Worm (Caenorhabditis elegans): ENCODE data around the gene plk-1.
A peak's percentile ranks its signal among the peaks of the same experiment; 100 is the strongest.

Gene plk-1

ce11 chrIII:8088235-8088634, 12.9 kb upstream of the plk-1 start, which contains the start of gene vms-1:
Gene vms-1 (plus strand): TSS chrIII:8088535.
- TF ChIP-seq nhr-23 (tag; optimal IDR thresholded peaks at IDR 0.05) (no peak), dmd-4 (tag; optimal IDR thresholded peaks at IDR 0.05) (no peak), nhr-11 (tag; optimal IDR thresholded peaks at IDR 0.05) (no peak), nhr-77 (tag; optimal IDR thresholded peaks at IDR 0.05) (no peak), nhr-21 (tag; optimal IDR thresholded peaks at IDR 0.05) (no peak), ceh-16 (tag; optimal IDR thresholded peaks at IDR 0.05) (no peak), elt-1 (tag; optimal IDR thresholded peaks at IDR 0.05) (no peak), nhr-10 (tag; optimal IDR thresholded peaks at IDR 0.05) (no peak), nhr-6 (tag; optimal IDR thresholded peaks at IDR 0.05) (no peak), unc-55 (GFP tag; optimal IDR thresholded peaks at IDR 0.05) (no peak), crh-2 (tag; optimal IDR thresholded peaks at IDR 0.05) (no peak), unc-39 (tag; optimal IDR thresholded peaks at IDR 0.05) (no peak), sma-3 (GFP tag; optimal IDR thresholded peaks at IDR 0.05) (no peak), blmp-1 (tag; optimal IDR thresholded peaks at IDR 0.05; ENCODE audit: insufficient read depth) (no peak), ama-1 (optimal IDR thresholded peaks at IDR 0.05) (no peak), lsy-2 (tag; optimal IDR thresholded peaks at IDR 0.05) (no peak), alr-1 (tag; optimal IDR thresholded peaks at IDR 0.05) (no peak), ZK546.5 (tag; optimal IDR thresholded peaks at IDR 0.05) (no peak)

DNA sequence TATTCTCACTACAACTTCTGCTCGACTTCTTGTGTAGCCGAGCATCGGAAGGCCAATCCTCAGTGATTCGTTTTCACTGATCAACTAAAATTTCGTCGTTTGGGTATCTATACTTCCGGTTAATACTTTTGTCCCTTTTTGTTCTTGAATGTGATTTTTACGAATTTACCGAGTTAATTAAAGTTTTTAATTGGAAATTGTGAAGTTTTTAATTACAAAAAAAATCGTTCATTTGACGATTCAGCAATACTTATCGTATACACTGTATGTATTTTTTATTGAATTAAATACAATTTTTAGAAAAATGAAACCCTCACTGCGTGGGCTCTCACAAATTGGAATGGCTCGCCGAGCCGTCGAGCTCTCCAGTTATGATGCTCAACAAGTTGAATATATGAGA, 9.7 kb upstream of the plk-1 start, which contains the start of gene idi-1:
idi-1 (plus strand) TSS at position 301 of the 400 bp plus-strand sequence.
- no peak for TF ChIP-seq peb-1 (tag; optimal IDR thresholded peaks at IDR 0.05)
- TF ChIP-seq mdl-1 (tag; optimal IDR thresholded peaks at IDR 0.05), result no peak
- no peak for TF ChIP-seq nhr-237 (tag; optimal IDR thresholded peaks at IDR 0.05)
- TF ChIP-seq sem-4 (tag; optimal IDR thresholded peaks at IDR 0.05), result no peak
- no peak for TF ChIP-seq lin-11 (tag; optimal IDR thresholded peaks at IDR 0.05)
- no peak for TF ChIP-seq unc-62 (GFP tag; optimal IDR thresholded peaks at IDR 0.05)
- TF ChIP-seq nhr-10 (tag; optimal IDR thresholded peaks at IDR 0.05), result no peak
- TF ChIP-seq elt-1 (tag; optimal IDR thresholded peaks at IDR 0.05), result no peak
- no peak for TF ChIP-seq sma-9 (GFP tag; optimal IDR thresholded peaks at IDR 0.05)
- no peak for TF ChIP-seq sma-9 (tag; optimal IDR thresholded peaks at IDR 0.05)

DNA sequence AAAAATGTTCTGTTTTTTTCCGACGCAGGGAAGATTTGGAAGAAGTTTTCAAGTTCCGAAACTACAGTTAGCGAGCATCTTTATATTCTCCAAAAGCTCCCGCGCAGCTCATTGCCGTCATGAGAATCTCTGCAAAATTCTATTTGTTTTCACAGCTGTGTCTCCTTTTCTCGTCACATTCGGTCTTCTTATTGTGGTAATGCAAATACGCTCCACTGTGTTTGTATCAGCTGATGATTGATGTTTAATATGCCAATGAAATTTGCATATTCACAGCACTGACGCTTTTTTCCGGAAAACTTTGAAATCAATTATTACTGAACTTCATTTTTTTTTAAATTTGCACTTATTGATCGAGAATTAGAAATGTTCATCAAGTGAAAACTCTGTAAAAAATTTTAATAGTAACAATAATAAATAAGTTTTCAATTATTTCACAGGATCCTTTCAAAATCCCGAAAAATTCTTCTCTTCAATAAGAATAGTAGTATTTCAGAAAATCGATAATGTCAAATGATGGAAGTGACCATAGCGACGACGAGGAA, 8.0 kb upstream of the plk-1 start, which contains the start of gene K06H7.2:
K06H7.2 (plus strand) TSS at position 495 of the 545 bp plus-strand sequence.
- TF ChIP-seq nhr-23 (tag; optimal IDR thresholded peaks at IDR 0.05) (no peak), nhr-77 (tag; optimal IDR thresholded peaks at IDR 0.05) (no peak), blmp-1 (tag; optimal IDR thresholded peaks at IDR 0.05; ENCODE audit: insufficient read depth) (no peak), gmeb-1 (tag; optimal IDR thresholded peaks at IDR 0.05) (peak; percentile 45), unc-55 (GFP tag; optimal IDR thresholded peaks at IDR 0.05) (peak; percentile 83), egl-27 (tag; optimal IDR thresholded peaks at IDR 0.05) (no peak), nhr-11 (tag; optimal IDR thresholded peaks at IDR 0.05) (no peak), ZK546.5 (tag; optimal IDR thresholded peaks at IDR 0.05) (no peak), lin-39 (tag; optimal IDR thresholded peaks at IDR 0.05) (no peak), nhr-6 (tag; optimal IDR thresholded peaks at IDR 0.05) (peak; percentile 22), sem-4 (tag; optimal IDR thresholded peaks at IDR 0.05) (peak; percentile 20), mbf-1 (tag; optimal IDR thresholded peaks at IDR 0.05) (no peak), mdl-1 (tag; optimal IDR thresholded peaks at IDR 0.05) (no peak), nhr-129 (tag; optimal IDR thresholded peaks at IDR 0.05) (peak; percentile 76), lin-11 (tag; optimal IDR thresholded peaks at IDR 0.05) (no peak), lin-13 (GFP tag; optimal IDR thresholded peaks at IDR 0.05) (peak; percentile 28), nhr-25 (tag; optimal IDR thresholded peaks at IDR 0.05) (peak; percentile 46), nhr-237 (tag; optimal IDR thresholded peaks at IDR 0.05) (no peak), C34F6.9 (tag; optimal IDR thresholded peaks at IDR 0.05) (peak; percentile 95), nhr-12 (tag; optimal IDR thresholded peaks at IDR 0.05) (no peak), nhr-10 (tag; optimal IDR thresholded peaks at IDR 0.05) (no peak), skn-1 (tag; optimal IDR thresholded peaks at IDR 0.05) (peak; percentile 28), F13H6.1 (tag; optimal IDR thresholded peaks at IDR 0.05) (no peak), ceh-16 (tag; optimal IDR thresholded peaks at IDR 0.05) (no peak), crh-2 (tag; optimal IDR thresholded peaks at IDR 0.05) (peak; percentile 74), zag-1 (tag; optimal IDR thresholded peaks at IDR 0.05) (peak; percentile 31), ztf-4 (tag; optimal IDR thresholded peaks at IDR 0.05) (peak; percentile 3), dmd-4 (tag; optimal IDR thresholded peaks at IDR 0.05) (no peak), elt-1 (tag; optimal IDR thresholded peaks at IDR 0.05) (no peak), sma-3 (GFP tag; optimal IDR thresholded peaks at IDR 0.05) (no peak), peb-1 (tag; optimal IDR thresholded peaks at IDR 0.05) (no peak), mab-5 (tag; optimal IDR thresholded peaks at IDR 0.05) (peak; percentile 65), ceh-82 (tag; optimal IDR thresholded peaks at IDR 0.05) (no peak), fos-1 (tag; optimal IDR thresholded peaks at IDR 0.05) (peak; percentile 36), unc-39 (tag; optimal IDR thresholded peaks at IDR 0.05) (no peak), snpc-4 (tag; optimal IDR thresholded peaks at IDR 0.05) (no peak), lsy-2 (tag; optimal IDR thresholded peaks at IDR 0.05) (peak; percentile 63 to 85)

Data from whole organism, L2 larva.